Fruit fly (Drosophila melanogaster) whole organism, adult: Measurements from ENCODE around the gene Ppm1.

Experiments
- CG11617 ChIP-seq: fragments of 200-800 bp; sonication (Bioruptor generic); optimal IDR thresholded peaks from 2 replicates; lab custom pipeline; 2017; ENCODE audit warnings: mild to moderate bottlenecking, missing biosample characterization, missing genetic modification reagents, missing genetic modification characterization
- CG12768 ChIP-seq: fragments of 200-800 bp; sonication (Bioruptor generic); optimal IDR thresholded peaks from 2 replicates; lab custom pipeline; 2017; ENCODE audit warnings: missing biosample characterization, missing genetic modification characterization, mild to moderate bottlenecking, moderate library complexity, missing genetic modification reagents
- CG14711 ChIP-seq: fragments of 200-800 bp; sonication (Bioruptor generic); optimal IDR thresholded peaks from 2 replicates; lab custom pipeline; 2018; ENCODE audit warnings: missing biosample characterization, mild to moderate bottlenecking, missing genetic modification characterization, moderate library complexity
- CG1620 ChIP-seq: fragments of 200-800 bp; sonication (Bioruptor generic); optimal IDR thresholded peaks from 2 replicates; lab custom pipeline; 2016; ENCODE audit warnings: missing biosample characterization, missing genetic modification characterization
- CG33017 ChIP-seq: fragments of 200-800 bp; sonication (Bioruptor generic); optimal IDR thresholded peaks from 2 replicates; lab custom pipeline; 2018; ENCODE audit warnings: missing biosample characterization, mild to moderate bottlenecking, missing genetic modification characterization, moderate library complexity
- CG5204 ChIP-seq: fragments of 200-800 bp; sonication (Bioruptor generic); optimal IDR thresholded peaks from 2 replicates; lab custom pipeline; 2016; ENCODE audit warnings: missing biosample characterization, missing genetic modification characterization
- CG7045 ChIP-seq: fragments of 200-800 bp; sonication (Bioruptor generic); optimal IDR thresholded peaks from 2 replicates; lab custom pipeline; 2017; ENCODE audit warnings: missing biosample characterization, mild to moderate bottlenecking, missing genetic modification characterization
- CG7101 ChIP-seq: fragments of 200-800 bp; sonication (Bioruptor generic); optimal IDR thresholded peaks from 2 replicates; lab custom pipeline; 2018; ENCODE audit warnings: missing biosample characterization, mild to moderate bottlenecking, missing genetic modification characterization, moderate library complexity
- Clk ChIP-seq: fragments of 200-800 bp; sonication (Bioruptor generic); optimal IDR thresholded peaks from 2 replicates; lab custom pipeline; 2017; ENCODE audit warnings: missing biosample characterization, missing genetic modification characterization
- Crg-1 ChIP-seq: fragments of 200-800 bp; sonication (Bioruptor generic); optimal IDR thresholded peaks from 2 replicates; lab custom pipeline; 2016; ENCODE audit warnings: missing biosample characterization, missing genetic modification characterization
- Hr96 ChIP-seq: fragments of 200-800 bp; sonication (Bioruptor generic); optimal IDR thresholded peaks from 2 replicates; lab custom pipeline; 2016; ENCODE audit warnings: missing biosample characterization, missing genetic modification characterization
- Mnt ChIP-seq: fragments of 200-800 bp; sonication (Bioruptor generic); optimal IDR thresholded peaks from 2 replicates; lab custom pipeline; 2016; ENCODE audit warnings: missing biosample characterization, mild to moderate bottlenecking, missing genetic modification characterization
- bab1 ChIP-seq: fragments of 200-800 bp; sonication (Bioruptor generic); optimal IDR thresholded peaks from 3 replicates; lab custom pipeline; 2019; ENCODE audit warnings: missing biosample characterization, mild to moderate bottlenecking, missing genetic modification characterization, moderate library complexity
- cic ChIP-seq: fragments of 200-800 bp; sonication (Bioruptor generic); optimal IDR thresholded peaks from 2 replicates; lab custom pipeline; 2017; ENCODE audit warnings: missing biosample characterization, mild to moderate bottlenecking, missing genetic modification characterization, moderate library complexity
- cnc ChIP-seq, 2 experiments: fragments of >200 bp; optimal IDR thresholded peaks; 2 replicates each; lab custom pipeline; 2017
- kay ChIP-seq: fragments of 200-800 bp; sonication (Bioruptor generic); peaks from one replicate; lab custom pipeline; 2016; ENCODE audit warnings: missing biosample characterization, missing genetic modification characterization, borderline replicate concordance
- ovo ChIP-seq: fragments of 200-800 bp; sonication (Bioruptor generic); optimal IDR thresholded peaks from 2 replicates; lab custom pipeline; 2016; ENCODE audit warnings: missing biosample characterization, missing genetic modification characterization
- pad ChIP-seq: fragments of 200-800 bp; sonication (Bioruptor generic); optimal IDR thresholded peaks from 3 replicates; lab custom pipeline; 2017; ENCODE audit warnings: missing biosample characterization, missing genetic modification characterization, mild to moderate bottlenecking, moderate library complexity, missing genetic modification reagents
- tj ChIP-seq: fragments of 200-800 bp; sonication (Bioruptor generic); optimal IDR thresholded peaks from 3 replicates; lab custom pipeline; 2017; ENCODE audit warnings: missing biosample characterization, mild to moderate bottlenecking, missing genetic modification characterization, moderate library complexity
- toe ChIP-seq: fragments of 200-800 bp; sonication (Bioruptor generic); optimal IDR thresholded peaks from 2 replicates; lab custom pipeline; 2016; ENCODE audit warnings: missing biosample characterization, missing genetic modification characterization

The Ppm1 gene

dm6 chr3L:555898-556540 lies 25.1 kb upstream of the Ppm1 start:
- TF ChIP-seq kay (GFP tag; lab: Kevin White, UChicago) (no peak), tj (GFP tag; lab: Kevin White, UChicago) (peak; percentile 94)

DNA sequence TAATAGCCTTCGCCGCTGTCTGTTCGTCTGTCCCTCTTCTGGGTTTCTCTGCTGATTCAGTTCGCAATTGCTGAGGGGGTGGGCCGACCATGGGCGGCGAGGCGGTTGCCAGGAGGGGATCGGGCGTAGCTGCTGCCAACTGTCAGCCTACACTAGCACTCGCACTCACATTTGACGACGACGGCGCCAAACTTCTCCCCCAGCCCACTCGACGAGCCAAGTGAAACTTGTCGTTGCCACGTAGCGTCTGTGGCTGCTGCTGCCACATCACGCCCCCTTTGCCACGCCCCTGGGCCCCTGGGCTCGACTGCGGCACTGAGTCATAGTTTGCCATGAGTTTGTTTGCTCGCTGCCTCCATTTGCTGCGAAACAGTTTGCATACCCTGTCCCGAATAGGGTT lies 23.8 kb upstream of the Ppm1 start:
- peak; percentile 21 for TF ChIP-seq CG5204 (GFP tag; lab: Kevin White, UChicago)
- TF ChIP-seq pad (GFP tag; lab: Kevin White, UChicago), result no peak
- TF ChIP-seq CG11617 (GFP tag; lab: Kevin White, UChicago), result no peak
- no peak for TF ChIP-seq CG33017 (tag; lab: Kevin White, UChicago)
- TF ChIP-seq CG7045 (GFP tag; lab: Kevin White, UChicago), result no peak
- peak; percentile 31 for TF ChIP-seq Hr96
- peak; percentile 30 for TF ChIP-seq tj (GFP tag; lab: Kevin White, UChicago)
- peak; percentile 7 for TF ChIP-seq CG14711 (tag; lab: Kevin White, UChicago)

- no peak for TF ChIP-seq CG5204 (GFP tag; lab: Kevin White, UChicago)
- TF ChIP-seq CG12768 (GFP tag; lab: Kevin White, UChicago), result peak; percentile 3
- TF ChIP-seq pad (GFP tag; lab: Kevin White, UChicago), result no peak
- TF ChIP-seq cic (GFP tag; lab: Kevin White, UChicago), result peak; percentile 73
- peak; percentile 45 for TF ChIP-seq Mnt (GFP tag; lab: Kevin White, UChicago)
Measured at dm6 chr3L:559390-560034, 21.6 kb upstream of the Ppm1 start.

dm6 chr3L:561117-561516 lies 20.0 kb upstream of the Ppm1 start:
- no peak for TF ChIP-seq Crg-1
- no peak for TF ChIP-seq tj (GFP tag; lab: Kevin White, UChicago)
- no peak for TF ChIP-seq cnc (optimal IDR thresholded peaks at IDR 0.05; lab: Kevin White, UChicago)
- no peak for TF ChIP-seq CG1620
- no peak for TF ChIP-seq CG33017 (tag; lab: Kevin White, UChicago)
- no peak for TF ChIP-seq kay (GFP tag; lab: Kevin White, UChicago)
- TF ChIP-seq Hr96, result no peak
- TF ChIP-seq toe, result no peak
- no peak for TF ChIP-seq ovo
- no peak for TF ChIP-seq CG5204 (GFP tag; lab: Kevin White, UChicago)
- TF ChIP-seq CG14711 (tag; lab: Kevin White, UChicago), result no peak
- TF ChIP-seq CG7045 (GFP tag; lab: Kevin White, UChicago), result no peak
- TF ChIP-seq CG7101, result no peak
- TF ChIP-seq pad (GFP tag; lab: Kevin White, UChicago), result no peak

- TF ChIP-seq toe (no peak), CG33017 (tag; lab: Kevin White, UChicago) (no peak), tj (GFP tag; lab: Kevin White, UChicago) (no peak)
Measured at dm6 chr3L:561772-562454, 19.2 kb upstream of the Ppm1 start.

DNA sequence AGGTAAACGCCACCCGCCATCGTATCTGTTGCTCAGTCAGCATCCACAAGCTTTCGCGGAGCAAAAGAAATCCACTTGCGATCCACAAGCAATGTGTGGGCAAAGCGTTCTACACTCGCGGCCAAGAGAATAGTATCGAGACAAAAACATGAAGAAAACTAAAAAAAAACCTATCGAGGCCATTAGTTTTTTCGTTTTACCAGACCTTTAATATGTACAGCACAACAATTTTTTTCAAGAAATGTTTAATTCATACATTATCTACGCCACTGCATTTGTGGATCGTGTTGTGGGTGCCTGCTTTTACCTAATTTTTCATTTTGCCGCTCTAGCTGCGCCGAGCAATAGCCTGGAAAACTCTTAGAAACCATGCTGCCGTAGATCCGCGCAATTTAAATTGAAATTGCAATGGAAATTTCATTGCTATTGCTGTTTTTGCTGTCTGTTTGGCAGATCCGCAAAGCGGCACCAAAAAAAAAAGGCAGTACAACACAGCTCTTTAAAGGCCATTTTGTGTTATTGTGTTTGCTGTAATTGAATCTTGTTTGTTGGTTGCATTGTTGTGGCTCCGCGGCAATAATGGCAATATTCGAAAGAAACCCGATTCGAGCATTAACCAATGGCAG lies 18.0 kb upstream of the Ppm1 start:
- TF ChIP-seq CG12768 (GFP tag; lab: Kevin White, UChicago), result peak; percentile 52
- TF ChIP-seq Clk, result no peak
- TF ChIP-seq CG7045 (GFP tag; lab: Kevin White, UChicago), result peak; percentile 75
- TF ChIP-seq CG1620, result no peak
- TF ChIP-seq bab1 (GFP tag; lab: Kevin White, UChicago), result peak; percentile 6
- TF ChIP-seq cnc (optimal IDR thresholded peaks at IDR 0.05; lab: Kevin White, UChicago), result no peak
- TF ChIP-seq CG7101, result peak; percentile 40
- TF ChIP-seq CG33017 (tag; lab: Kevin White, UChicago), result peak; percentile 19
- peak; percentile 66 for TF ChIP-seq CG14711 (tag; lab: Kevin White, UChicago)
- no peak for TF ChIP-seq tj (GFP tag; lab: Kevin White, UChicago)
- TF ChIP-seq pad (GFP tag; lab: Kevin White, UChicago), result peak; percentile 6
- TF ChIP-seq CG11617 (GFP tag; lab: Kevin White, UChicago), result peak; percentile 3

dm6 chr3L:563951-564350 lies 17.2 kb upstream of the Ppm1 start:
- TF ChIP-seq bab1 (GFP tag; lab: Kevin White, UChicago) (peak; percentile 63), cnc (optimal IDR thresholded peaks at IDR 0.05; lab: Kevin White, UChicago) (peak in 1 of 2 experiments; percentile 35), ovo (no peak), tj (GFP tag; lab: Kevin White, UChicago) (peak; percentile 63)
